Worm (Caenorhabditis elegans) whole organism, early embryonic: ENCODE data around the gene ttr-20.

Source experiments
- flt-1 ChIP-seq: fragments of 200-800 bp; sonication (Bioruptor generic); IDR thresholded peaks from 2 replicates; pipeline ENCODE4 v1.3.6; 2022; ENCODE audit warnings: missing genetic modification characterization, missing compliant biosample characterization
- tbx-37 ChIP-seq: fragments of 200-800 bp; sonication (Bioruptor generic); conservative IDR thresholded peaks from 2 replicates; pipeline ENCODE4 v1.3.6; 2022; ENCODE audit warnings: missing genetic modification reagents, missing genetic modification characterization, missing compliant biosample characterization

DNA sequence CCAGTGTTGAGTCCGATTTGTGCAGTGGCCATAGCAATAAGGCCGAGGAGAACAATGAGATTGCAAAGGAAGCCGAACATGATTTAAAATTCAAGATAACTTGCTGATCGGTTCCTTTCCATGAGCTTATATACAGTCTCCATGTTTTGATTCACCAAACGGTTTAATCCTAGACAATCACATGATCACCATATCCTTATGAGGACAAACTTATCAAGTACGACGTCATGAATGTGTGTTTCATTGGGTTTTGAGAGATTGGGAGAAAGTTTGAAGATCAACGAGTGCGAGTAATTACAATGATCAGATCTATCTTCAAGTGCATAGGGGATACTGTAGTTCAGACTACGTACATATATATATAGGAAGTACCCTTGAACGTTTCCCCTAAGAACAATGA lies 43.9 kb downstream of the ttr-20 start, which contains the start of gene dct-7:
- TF ChIP-seq flt-1 (GFP tag; lab: Robert Waterston, UW) (no peak), tbx-37 (GFP tag; lab: Robert Waterston, UW) (no peak)
